Fruit fly (Drosophila melanogaster) whole organism, embryonic: ENCODE measurements around the gene Polr1H.

Source experiments
- Ada2b ChIP-seq: fragments of 200-800 bp; sonication (Bioruptor generic); IDR thresholded peaks from 2 replicates; pipeline ENCODE4 v1.3.6; 2022; ENCODE audit warnings: missing biosample characterization, missing genetic modification characterization
- B-H1 ChIP-seq: fragments of 200-800 bp; sonication (Bioruptor generic); IDR thresholded peaks from 3 replicates; pipeline ENCODE4 v1.3.6; 2022; ENCODE audit warnings: missing biosample characterization, missing genetic modification characterization
- Bdp1 ChIP-seq: fragments of 200-800 bp; sonication (Bioruptor generic); optimal IDR thresholded peaks from 3 replicates; lab custom pipeline; 2016; ENCODE audit warnings: missing biosample characterization, missing genetic modification characterization
- Bgb ChIP-seq: fragments of 200-800 bp; sonication (Bioruptor generic); IDR thresholded peaks from 2 replicates; pipeline ENCODE4 v1.3.6; 2022; ENCODE audit warnings: missing biosample characterization, missing genetic modification characterization; ENCODE audit not compliant: partially characterized antibody
- CG10267 ChIP-seq: fragments of 200-800 bp; sonication (Bioruptor generic); optimal IDR thresholded peaks from 2 replicates; lab custom pipeline; 2018; ENCODE audit warnings: missing biosample characterization, mild to moderate bottlenecking, missing genetic modification characterization, moderate library complexity
- CG12104 ChIP-seq: fragments of 200-800 bp; sonication (Bioruptor generic); optimal IDR thresholded peaks from 3 replicates; lab custom pipeline; 2016; ENCODE audit warnings: missing biosample characterization, missing genetic modification characterization
- CG12155 ChIP-seq: fragments of 200-800 bp; sonication (Bioruptor generic); optimal IDR thresholded peaks from 3 replicates; lab custom pipeline; 2016; ENCODE audit warnings: missing biosample characterization, missing genetic modification characterization
- CG12391 ChIP-seq: fragments of 200-800 bp; sonication (Bioruptor generic); optimal IDR thresholded peaks from 3 replicates; lab custom pipeline; 2018; ENCODE audit warnings: missing biosample characterization, mild to moderate bottlenecking, missing genetic modification characterization, moderate library complexity
- CG15479 ChIP-seq: fragments of 200-800 bp; sonication (Bioruptor generic); optimal IDR thresholded peaks from 3 replicates; lab custom pipeline; 2019; ENCODE audit warnings: missing biosample characterization, mild to moderate bottlenecking, missing genetic modification characterization, moderate library complexity
- CG15514 ChIP-seq: fragments of 200-800 bp; sonication (Bioruptor generic); optimal IDR thresholded peaks from 3 replicates; lab custom pipeline; 2017; ENCODE audit warnings: missing biosample characterization, missing genetic modification characterization, mild to moderate bottlenecking, moderate library complexity, missing genetic modification reagents
- CG1602 ChIP-seq: fragments of 200-800 bp; sonication (Bioruptor generic); optimal IDR thresholded peaks from 3 replicates; lab custom pipeline; 2016; ENCODE audit warnings: missing biosample characterization, missing genetic modification characterization
- CG1603 ChIP-seq: fragments of 200-800 bp; sonication (Bioruptor generic); optimal IDR thresholded peaks from 2 replicates; lab custom pipeline; 2019; ENCODE audit warnings: missing biosample characterization, mild to moderate bottlenecking, missing genetic modification characterization, moderate library complexity
- CG17186 ChIP-seq: fragments of 200-800 bp; sonication (Bioruptor generic); optimal IDR thresholded peaks from 3 replicates; lab custom pipeline; 2017; ENCODE audit warnings: missing biosample characterization, missing genetic modification reagents, missing genetic modification characterization
- CG17385 ChIP-seq: fragments of 200-800 bp; sonication (Bioruptor generic); optimal IDR thresholded peaks from 3 replicates; lab custom pipeline; 2018; ENCODE audit warnings: missing biosample characterization, mild to moderate bottlenecking, missing genetic modification characterization
- CG2712 ChIP-seq: fragments of 200-800 bp; optimal IDR thresholded peaks from 3 replicates; lab custom pipeline; 2019; ENCODE audit warnings: missing biosample characterization, mild to moderate bottlenecking, missing genetic modification characterization, moderate library complexity
- CG4820 ChIP-seq: fragments of 200-800 bp; sonication (Bioruptor generic); optimal IDR thresholded peaks from 3 replicates; lab custom pipeline; 2016; ENCODE audit warnings: missing biosample characterization, missing genetic modification characterization
- CG6683 ChIP-seq: fragments of 200-800 bp; sonication (Bioruptor generic); optimal IDR thresholded peaks from 2 replicates; lab custom pipeline; 2017; ENCODE audit warnings: missing biosample characterization, mild to moderate bottlenecking, missing genetic modification characterization, missing genetic modification reagents
- CG7556 ChIP-seq: fragments of 200-800 bp; sonication (Bioruptor generic); optimal IDR thresholded peaks from 2 replicates; lab custom pipeline; 2017; ENCODE audit warnings: missing biosample characterization, mild to moderate bottlenecking, missing genetic modification characterization
- CG7786 ChIP-seq: fragments of 200-800 bp; sonication (Bioruptor generic); optimal IDR thresholded peaks from 2 replicates; lab custom pipeline; 2016; ENCODE audit warnings: missing biosample characterization, missing genetic modification characterization
- CG7963 ChIP-seq: fragments of 200-800 bp; sonication (Bioruptor generic); IDR thresholded peaks from 3 replicates; pipeline ENCODE4 v1.3.6; 2022; ENCODE audit warnings: missing biosample characterization, missing genetic modification characterization; ENCODE audit not compliant: partially characterized antibody
- CG8478 ChIP-seq: fragments of >200 bp; optimal IDR thresholded peaks from 2 replicates; lab custom pipeline; 2018
- CG9437 ChIP-seq: fragments of 200-800 bp; sonication (Bioruptor generic); optimal IDR thresholded peaks from 2 replicates; lab custom pipeline; 2018; ENCODE audit warnings: missing biosample characterization, mild to moderate bottlenecking, missing genetic modification characterization
- Dip2 ChIP-seq: fragments of 200-800 bp; sonication (Bioruptor generic); IDR thresholded peaks from 2 replicates; pipeline ENCODE4 v1.3.6; 2022; ENCODE audit warnings: missing biosample characterization, missing genetic modification characterization
- Dip3 ChIP-seq: fragments of 200-800 bp; sonication (Bioruptor generic); optimal IDR thresholded peaks from 3 replicates; lab custom pipeline; 2016; ENCODE audit warnings: missing biosample characterization, missing genetic modification characterization
- Hmx ChIP-seq: fragments of 200-800 bp; sonication (Bioruptor generic); optimal IDR thresholded peaks from 2 replicates; lab custom pipeline; 2016; ENCODE audit warnings: missing biosample characterization, missing genetic modification characterization
- Hr39 ChIP-seq: fragments of >200 bp; optimal IDR thresholded peaks from 2 replicates; lab custom pipeline; 2017
- Side ChIP-seq: fragments of 200-800 bp; sonication (Bioruptor generic); optimal IDR thresholded peaks from 2 replicates; lab custom pipeline; 2016; ENCODE audit warnings: missing biosample characterization, missing genetic modification characterization
- Six4 ChIP-seq: fragments of 200-800 bp; sonication (Bioruptor generic); optimal IDR thresholded peaks from 2 replicates; lab custom pipeline; 2016; ENCODE audit warnings: missing biosample characterization, missing genetic modification characterization
- Spps ChIP-seq: fragments of 200-800 bp; sonication (Bioruptor generic); optimal IDR thresholded peaks from 2 replicates; lab custom pipeline; 2018; ENCODE audit warnings: missing biosample characterization, mild to moderate bottlenecking, missing genetic modification characterization
- Trl ChIP-seq, 3 experiments: fragments of >200 bp in 2 of 3; fragments of 200-800 bp in 1 of 3; sonication (Bioruptor generic) in 1 of 3; optimal IDR thresholded peaks; 2 replicates in 1 of 3; 3 replicates in 2 of 3; lab custom pipeline; 2016 to 2017; ENCODE audit warnings: missing biosample characterization in 1 of 3, missing genetic modification characterization in 1 of 3
- Xbp1 ChIP-seq: fragments of 200-800 bp; sonication (Bioruptor generic); optimal IDR thresholded peaks from 3 replicates; lab custom pipeline; 2016; ENCODE audit warnings: missing biosample characterization, mild to moderate bottlenecking, missing genetic modification characterization
- bigmax ChIP-seq: fragments of 200-800 bp; sonication (Bioruptor generic); optimal IDR thresholded peaks from 2 replicates; lab custom pipeline; 2018; ENCODE audit warnings: missing biosample characterization, mild to moderate bottlenecking, missing genetic modification characterization
- chn ChIP-seq: fragments of 200-800 bp; sonication (Bioruptor generic); optimal IDR thresholded peaks from 2 replicates; lab custom pipeline; 2016; ENCODE audit warnings: missing biosample characterization, missing genetic modification characterization
- crp ChIP-seq, 2 experiments: fragments of 200-800 bp; sonication (Bioruptor generic); optimal IDR thresholded peaks; 2 replicates in 1 of 2; 3 replicates in 1 of 2; lab custom pipeline; 2017; ENCODE audit warnings: missing biosample characterization in 2 of 2, missing genetic modification characterization in 2 of 2, mild to moderate bottlenecking in 1 of 2, moderate library complexity in 1 of 2
- exex ChIP-seq: fragments of 200-800 bp; sonication (Bioruptor generic); optimal IDR thresholded peaks from 4 replicates; lab custom pipeline; 2018; ENCODE audit warnings: missing biosample characterization, mild to moderate bottlenecking, missing genetic modification characterization, moderate library complexity
- fd3F ChIP-seq: fragments of 200-800 bp; sonication (Bioruptor generic); optimal IDR thresholded peaks from 2 replicates; lab custom pipeline; 2018; ENCODE audit warnings: missing biosample characterization, mild to moderate bottlenecking, missing genetic modification characterization, moderate library complexity
- hbn ChIP-seq: fragments of 200-800 bp; sonication (Bioruptor generic); IDR thresholded peaks from 2 replicates; pipeline ENCODE4 v1.3.6; 2022; ENCODE audit warnings: missing biosample characterization, missing genetic modification characterization; ENCODE audit not compliant: partially characterized antibody
- ind ChIP-seq: fragments of 200-800 bp; sonication (Bioruptor generic); optimal IDR thresholded peaks from 3 replicates; lab custom pipeline; 2016; ENCODE audit warnings: missing biosample characterization, missing genetic modification characterization
- kah ChIP-seq: fragments of 200-800 bp; sonication (Bioruptor generic); optimal IDR thresholded peaks from 2 replicates; lab custom pipeline; 2018; ENCODE audit warnings: missing biosample characterization, mild to moderate bottlenecking, missing genetic modification characterization
- lab ChIP-seq: fragments of 200-800 bp; sonication (Bioruptor generic); optimal IDR thresholded peaks from 3 replicates; lab custom pipeline; 2017; ENCODE audit warnings: missing biosample characterization, missing genetic modification characterization, mild to moderate bottlenecking, moderate library complexity, missing genetic modification reagents
- lov ChIP-seq, 2 experiments: fragments of 200-800 bp in 1 of 2; fragments of >200 bp in 1 of 2; sonication (Bioruptor generic) in 1 of 2; IDR thresholded peaks in 1 of 2; optimal IDR thresholded peaks in 1 of 2; 2 replicates in 1 of 2; 3 replicates in 1 of 2; pipeline versions ENCODE4 v1.3.6 to Lab custom; 2017 to 2022; ENCODE audit warnings: missing biosample characterization in 1 of 2, missing genetic modification characterization in 1 of 2
- mam ChIP-seq: fragments of 200-800 bp; sonication (Bioruptor generic); optimal IDR thresholded peaks from 3 replicates; lab custom pipeline; 2016; ENCODE audit warnings: missing biosample characterization, missing genetic modification characterization
- nom ChIP-seq: fragments of 200-800 bp; sonication (Bioruptor generic); optimal IDR thresholded peaks from 2 replicates; lab custom pipeline; 2017; ENCODE audit warnings: missing biosample characterization, missing genetic modification characterization, mild to moderate bottlenecking, moderate library complexity, missing genetic modification reagents
- phol ChIP-seq: fragments of 200-800 bp; sonication (Bioruptor generic); optimal IDR thresholded peaks from 3 replicates; lab custom pipeline; 2018; ENCODE audit warnings: missing biosample characterization, mild to moderate bottlenecking, missing genetic modification characterization, moderate library complexity
- pita ChIP-seq: fragments of 200-800 bp; sonication (Bioruptor generic); optimal IDR thresholded peaks from 2 replicates; lab custom pipeline; 2017; ENCODE audit warnings: missing biosample characterization, mild to moderate bottlenecking, missing genetic modification characterization
- sna ChIP-seq: fragments of 200-800 bp; sonication (Bioruptor generic); IDR thresholded peaks from 2 replicates; pipeline ENCODE4 v1.3.6; 2022; ENCODE audit warnings: missing biosample characterization, missing genetic modification characterization; ENCODE audit not compliant: partially characterized antibody
- tgo ChIP-seq: fragments of 200-800 bp; sonication (Bioruptor generic); IDR thresholded peaks from 3 replicates; pipeline ENCODE4 v1.3.6; 2022; ENCODE audit warnings: missing biosample characterization, missing genetic modification characterization
- vvl ChIP-seq: fragments of 200-800 bp; sonication (Bioruptor generic); IDR thresholded peaks from 2 replicates; pipeline ENCODE4 v1.3.6; 2022; ENCODE audit warnings: missing biosample characterization, missing genetic modification characterization
- zf30C ChIP-seq: fragments of 200-800 bp; sonication (Bioruptor generic); optimal IDR thresholded peaks from 3 replicates; lab custom pipeline; 2018; ENCODE audit warnings: missing biosample characterization, mild to moderate bottlenecking, missing genetic modification characterization

Gene Polr1H

DNA sequence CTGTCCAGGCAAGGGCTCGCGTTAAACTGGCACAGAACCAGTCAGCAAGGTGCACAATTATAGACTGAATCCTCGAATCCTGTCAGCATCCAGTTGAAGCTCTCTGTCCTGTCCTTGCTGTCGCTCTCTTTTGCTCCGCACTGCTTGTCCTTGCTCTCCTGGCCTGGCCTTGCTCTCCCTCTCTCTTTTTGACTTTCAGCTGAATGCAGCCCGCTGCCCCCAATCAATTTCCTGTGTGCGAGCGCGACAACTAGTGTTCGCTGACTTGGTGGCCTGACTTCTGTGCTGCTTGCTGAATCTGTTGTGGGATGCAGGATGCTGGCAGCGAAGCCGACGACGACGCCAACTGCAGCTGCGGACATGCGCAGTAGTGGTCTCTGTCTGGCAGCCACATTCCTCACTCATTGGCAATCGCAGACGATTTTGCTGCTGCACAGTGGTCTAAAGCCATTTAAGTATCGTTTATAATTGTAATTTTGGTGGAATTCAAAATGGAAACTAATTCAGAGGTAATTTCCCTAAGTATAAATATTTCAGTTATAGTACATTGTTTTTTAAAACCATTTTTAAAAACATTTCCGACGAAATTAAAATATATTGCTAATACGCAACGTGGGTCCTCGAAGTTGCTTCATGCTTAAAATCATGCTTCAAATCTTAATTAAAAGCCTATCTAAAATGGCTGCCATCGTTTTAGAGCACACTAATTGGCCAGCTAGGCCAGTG, 31.1 kb upstream of the Polr1H start (continued):
- TF ChIP-seq mam (no peak), Xbp1 (GFP tag; lab: Kevin White, UChicago) (no peak), Dip2 (no peak), Hr39 (lab: Kevin White, UChicago) (no peak), CG7556 (GFP tag; lab: Kevin White, UChicago) (peak; percentile 61), CG1603 (tag; lab: Kevin White, UChicago) (no peak), CG4820 (no peak), fd3F (GFP tag; lab: Kevin White, UChicago) (no peak), Ada2b (no peak), lab (GFP tag; lab: Kevin White, UChicago) (peak; percentile 68), CG7963 (GFP tag; lab: Robert Waterston, UW) (no peak), sna (GFP tag; lab: Robert Waterston, UW) (no peak), CG12155 (GFP tag; lab: Kevin White, UChicago) (no peak), CG15479 (GFP tag; lab: Kevin White, UChicago) (no peak), exex (no peak), CG2712 (peak; percentile 24), Hmx (GFP tag; lab: Kevin White, UChicago) (no peak), Dip3 (GFP tag; lab: Kevin White, UChicago) (no peak), Six4 (GFP tag; lab: Kevin White, UChicago) (no peak), chn (GFP tag; lab: Kevin White, UChicago) (no peak), CG10267 (no peak), CG9437 (GFP tag; lab: Kevin White, UChicago) (peak; percentile 6), CG12104 (no peak), CG8478 (lab: Kevin White, UChicago) (peak; percentile 83), nom (peak; percentile 22), pita (no peak), vvl (GFP tag; lab: Robert Waterston, UW) (no peak), Bdp1 (no peak), hbn (GFP tag; lab: Robert Waterston, UW) (no peak), CG17186 (no peak), bigmax (no peak), B-H1 (GFP tag; lab: Robert Waterston, UW) (no peak), Spps (tag; lab: Kevin White, UChicago) (no peak), CG1602 (no peak), crp (GFP tag; optimal IDR thresholded peaks at IDR 0.05; lab: Kevin White, UChicago) (no peak), ind (GFP tag; lab: Kevin White, UChicago) (no peak), Trl (optimal IDR thresholded peaks at IDR 0.05; lab: Kevin White, UChicago) (peak; percentile 57 to 64), Trl (GFP tag; optimal IDR thresholded peaks at IDR 0.05; lab: Kevin White, UChicago) (no peak), Bgb (GFP tag; lab: Robert Waterston, UW) (peak; percentile 36; the same call in 1 of the 2 replicates), phol (tag; lab: Kevin White, UChicago) (peak; percentile 21), tgo (GFP tag; lab: Robert Waterston, UW) (no peak), CG17385 (no peak), Side (peak; percentile 0), CG7786 (no peak), kah (GFP tag; lab: Kevin White, UChicago) (no peak), CG15514 (GFP tag; lab: Kevin White, UChicago) (peak; percentile 10), lov (optimal IDR thresholded peaks at IDR 0.05; lab: Kevin White, UChicago) (no peak), lov (GFP tag; IDR thresholded peaks at IDR 0.05; lab: Robert Waterston, UW) (no peak), zf30C (GFP tag; lab: Kevin White, UChicago) (no peak), CG6683 (GFP tag; lab: Kevin White, UChicago) (no peak), CG12391 (no peak)
